Worm (Caenorhabditis elegans) whole organism, midembryonic: ENCODE results near the gene srz-14.

ENCODE experiments used
- T22C8.4 ChIP-seq: fragments of 200-800 bp; sonication (Bioruptor generic); IDR thresholded peaks from 2 replicates; pipeline ENCODE4 v1.3.6; 2022; ENCODE audit warnings: missing genetic modification characterization, missing compliant biosample characterization
- cog-1 ChIP-seq: sonication (generic microtip); optimal IDR thresholded peaks from 2 replicates; lab custom pipeline; 2016; ENCODE audit warnings: missing genetic modification characterization, missing compliant biosample characterization
- flt-1 ChIP-seq: fragments of 200-800 bp; sonication (Bioruptor generic); IDR thresholded peaks from 2 replicates; pipeline ENCODE4 v1.3.6; 2022; ENCODE audit warnings: missing genetic modification characterization, missing compliant biosample characterization
- klf-2 ChIP-seq: fragments of 200-800 bp; sonication (Bioruptor generic); conservative IDR thresholded peaks from 2 replicates; pipeline ENCODE4 v1.3.6; 2022; ENCODE audit warnings: missing genetic modification reagents, missing genetic modification characterization, missing compliant biosample characterization
- ref-1 ChIP-seq: fragments of 200-800 bp; sonication (Bioruptor generic); conservative IDR thresholded peaks from 2 replicates; pipeline ENCODE4 v1.3.6; 2022; ENCODE audit warnings: missing genetic modification reagents, missing genetic modification characterization, missing compliant biosample characterization
- ztf-23 ChIP-seq: fragments of 200-800 bp; sonication (Bioruptor generic); IDR thresholded peaks from 2 replicates; pipeline ENCODE4 v1.3.6; 2022; ENCODE audit warnings: missing genetic modification reagents, missing genetic modification characterization, missing compliant biosample characterization
- ztf-29 ChIP-seq: fragments of 200-800 bp; sonication (Bioruptor generic); IDR thresholded peaks from 2 replicates; pipeline ENCODE4 v1.3.6; 2022; ENCODE audit warnings: missing genetic modification reagents, missing genetic modification characterization, missing compliant biosample characterization

DNA sequence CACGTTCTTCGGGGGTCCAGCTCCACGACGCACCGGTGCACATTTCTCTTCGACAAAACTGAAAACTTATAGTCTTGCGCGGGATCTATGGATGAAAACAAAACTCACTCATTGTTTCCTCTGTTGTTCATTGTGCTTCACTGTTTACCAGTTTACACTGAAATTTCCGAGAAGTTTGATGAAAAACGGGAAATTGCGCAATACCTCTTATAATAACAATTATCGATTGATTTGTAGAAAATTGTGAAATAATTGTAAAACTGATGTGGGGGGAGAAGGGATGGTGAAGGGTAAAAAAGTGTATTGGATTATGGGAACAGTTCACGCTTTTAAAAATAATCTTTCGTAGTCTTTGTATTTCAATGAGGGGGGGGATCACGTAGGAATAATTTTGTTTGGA, 46.0 kb downstream of the srz-14 start:
- no peak for TF ChIP-seq flt-1 (GFP tag; lab: Robert Waterston, UW)
- no peak for TF ChIP-seq cog-1 (tag; lab: Kevin White, UChicago)
- no peak for TF ChIP-seq ref-1 (GFP tag; lab: Robert Waterston, UW)
- no peak for TF ChIP-seq klf-2
- no peak for TF ChIP-seq ztf-23 (GFP tag; lab: Robert Waterston, UW)
- no peak for TF ChIP-seq ztf-29 (GFP tag; lab: Robert Waterston, UW)
- no peak for TF ChIP-seq T22C8.4
